Comparison of ENCODE assay signal across 5 fruit fly cellular contexts in the genomic region with DNA sequence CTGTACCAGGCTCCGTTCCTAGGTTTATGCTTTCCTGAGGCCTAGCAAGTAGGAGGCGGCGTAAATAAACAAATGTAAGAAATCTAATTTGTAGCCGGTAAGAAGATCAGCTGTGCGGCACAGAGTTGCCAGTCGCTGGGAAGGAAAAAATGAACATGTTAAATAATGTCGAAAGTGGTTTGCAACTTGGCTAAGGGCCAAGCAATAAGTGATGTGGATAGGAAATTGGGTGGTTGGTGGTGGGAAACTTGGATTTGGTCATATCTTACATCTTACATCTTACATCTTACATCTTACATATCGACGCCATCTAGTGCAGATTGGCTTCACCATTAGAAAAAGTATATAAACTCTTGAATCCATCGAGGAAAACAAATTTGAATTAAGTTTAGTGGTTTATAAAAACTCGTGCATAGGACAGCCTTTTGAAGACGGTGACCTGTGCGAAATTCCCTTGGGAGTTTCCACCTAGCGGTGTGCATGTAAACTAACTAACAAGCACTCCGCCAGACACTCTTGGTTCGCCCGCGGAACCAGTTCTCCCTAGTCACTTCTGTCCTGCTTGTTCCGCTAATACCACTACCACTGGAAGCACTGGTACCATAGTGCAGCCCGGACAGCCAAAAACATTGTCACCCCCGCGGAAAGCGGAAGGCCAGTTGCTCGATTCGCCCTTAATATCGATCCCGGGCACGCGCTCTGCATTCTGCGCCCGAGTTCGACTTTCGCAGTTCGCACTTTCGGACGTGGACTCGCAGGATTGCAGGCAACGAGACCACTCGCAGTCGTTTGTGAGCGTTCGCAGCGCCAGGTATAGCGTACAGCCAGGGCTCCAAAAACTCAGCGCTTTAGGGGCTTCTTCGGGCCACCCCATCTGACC.
TF ChIP-seq lines count a peak whose summit lies in the region.

A gene (minus strand): TSS at position 568 of the 880 bp plus-strand sequence.
A gene (plus strand): TSS at position 778 of the 880 bp plus-strand sequence.

- peak; percentile 87 to 95 for TF ChIP-seq CTCF in S2 (optimal IDR thresholded peaks at IDR 0.05; lab: Kevin White, UChicago)
- peak; percentile 95 for TF ChIP-seq CTCF in whole organism, embryonic (GFP tag; optimal IDR thresholded peaks at IDR 0.05; lab: Kevin White, UChicago)

TF ChIP-seq in whole organism, adult, 20 proteins besides CTCF, POLR2A, EP300 and RAD21:
- TF ChIP-seq Crg-1 (GFP tag; optimal IDR thresholded peaks at IDR 0.05; lab: Kevin White, UChicago) (peak; percentile 14), bab1 (GFP tag; optimal IDR thresholded peaks at IDR 0.05; lab: Kevin White, UChicago) (peak; percentile 23), toe (GFP tag; optimal IDR thresholded peaks at IDR 0.05; lab: Kevin White, UChicago) (no peak), CG14711 (tag; optimal IDR thresholded peaks at IDR 0.05; lab: Kevin White, UChicago) (peak; percentile 80), Hr96 (GFP tag; optimal IDR thresholded peaks at IDR 0.05; lab: Kevin White, UChicago) (peak; percentile 19), CG5204 (GFP tag; optimal IDR thresholded peaks at IDR 0.05; lab: Kevin White, UChicago) (no peak)

TF ChIP-seq in whole organism, embryonic, 481 proteins besides CTCF, POLR2A, EP300 and RAD21 (continues in another document):
- TF ChIP-seq Dip2 (GFP tag; IDR thresholded peaks at IDR 0.05; lab: Robert Waterston, UW) (0 out of 2 replicates have a peak, but pooled peaks have one; percentile 37), Antp (GFP tag; optimal IDR thresholded peaks at IDR 0.05; lab: Kevin White, UChicago) (no peak), sug (tag; optimal IDR thresholded peaks at IDR 0.05; lab: Kevin White, UChicago) (peak; percentile 14), Hr39 (optimal IDR thresholded peaks at IDR 0.05; lab: Kevin White, UChicago) (no peak), p53 (GFP tag; optimal IDR thresholded peaks at IDR 0.05; lab: Kevin White, UChicago) (peak; percentile 70), CG15514 (GFP tag; optimal IDR thresholded peaks at IDR 0.05; lab: Kevin White, UChicago) (peak; percentile 99), pfk (GFP tag; optimal IDR thresholded peaks at IDR 0.05; lab: Kevin White, UChicago) (no peak), stc (GFP tag; IDR thresholded peaks at IDR 0.05; lab: Robert Waterston, UW) (no peak), MBD-R2 (GFP tag; IDR thresholded peaks at IDR 0.05; lab: Robert Waterston, UW) (peak; percentile 84), Hsf (GFP tag; optimal IDR thresholded peaks at IDR 0.05; lab: Kevin White, UChicago) (no peak), CG16779 (GFP tag; IDR thresholded peaks at IDR 0.05; lab: Robert Waterston, UW) (0 out of 2 replicates have a peak, but pooled peaks have one; percentile 27), Pdp1 (GFP tag; optimal IDR thresholded peaks at IDR 0.05; lab: Kevin White, UChicago) (peak in 1 of 2 experiments; percentile 96), repo (GFP tag; optimal IDR thresholded peaks at IDR 0.05; lab: Kevin White, UChicago) (no peak), CG15601 (tag; optimal IDR thresholded peaks at IDR 0.05; lab: Kevin White, UChicago) (no peak), H15 (GFP tag; IDR thresholded peaks at IDR 0.05; lab: Robert Waterston, UW) (no peak), Dref (GFP tag; IDR thresholded peaks at IDR 0.05; lab: Robert Waterston, UW) (peak; percentile 38; the same call in 1 of the 2 replicates), trem (tag; optimal IDR thresholded peaks at IDR 0.05; lab: Kevin White, UChicago) (peak; percentile 58), CG4820 (GFP tag; optimal IDR thresholded peaks at IDR 0.05; lab: Kevin White, UChicago) (no peak), Eip74EF (GFP tag; optimal IDR thresholded peaks at IDR 0.05; lab: Kevin White, UChicago) (no peak), Ets65A (GFP tag; lab: Kevin White, UChicago) (peak; percentile 81), pzg (GFP tag; optimal IDR thresholded peaks at IDR 0.05; lab: Kevin White, UChicago) (peak; percentile 83), amos (GFP tag; IDR thresholded peaks at IDR 0.05; lab: Robert Waterston, UW; ENCODE audit: partially characterized antibody) (peak; percentile 63), grau (tag; optimal IDR thresholded peaks at IDR 0.05; lab: Kevin White, UChicago) (no peak), Awh (GFP tag; IDR thresholded peaks at IDR 0.05; lab: Robert Waterston, UW) (no peak)

TF ChIP-seq in whole organism, prepupa, 60 proteins besides CTCF, POLR2A, EP300 and RAD21:
- TF ChIP-seq CG6808 (GFP tag; optimal IDR thresholded peaks at IDR 0.05; lab: Kevin White, UChicago) (peak; percentile 40), Eip78C (GFP tag; lab: Kevin White, UChicago) (peak; percentile 40), eg (GFP tag; IDR thresholded peaks at IDR 0.05; lab: Robert Waterston, UW) (0 out of 3 replicates have a peak, but pooled peaks have one; percentile 30), Gug (GFP tag; IDR thresholded peaks at IDR 0.05; lab: Robert Waterston, UW) (no peak)

TF ChIP-seq in whole organism, wandering third instar larva, 38 proteins besides CTCF, POLR2A, EP300 and RAD21:
- TF ChIP-seq br (GFP tag; optimal IDR thresholded peaks at IDR 0.05; lab: Kevin White, UChicago) (no peak), sage (GFP tag; optimal IDR thresholded peaks at IDR 0.05; lab: Kevin White, UChicago) (no peak), Vsx2 (GFP tag; optimal IDR thresholded peaks at IDR 0.05; lab: Kevin White, UChicago; ENCODE audit: partially characterized antibody) (no peak), h (GFP tag; optimal IDR thresholded peaks at IDR 0.05; lab: Kevin White, UChicago) (no peak), HLH106 (tag; optimal IDR thresholded peaks at IDR 0.05; lab: Kevin White, UChicago) (no peak), Dfd (GFP tag; optimal IDR thresholded peaks at IDR 0.05; lab: Kevin White, UChicago) (no peak), rgr (GFP tag; optimal IDR thresholded peaks at IDR 0.05; lab: Kevin White, UChicago) (peak; percentile 6), usp (GFP tag; optimal IDR thresholded peaks at IDR 0.05; lab: Kevin White, UChicago) (no peak), Hnf4 (GFP tag; optimal IDR thresholded peaks at IDR 0.05; lab: Kevin White, UChicago) (no peak), Myc (optimal IDR thresholded peaks at IDR 0.05; lab: Kevin White, UChicago) (peak; percentile 46), dmrt93B (GFP tag; optimal IDR thresholded peaks at IDR 0.05; lab: Kevin White, UChicago) (no peak), Dif (GFP tag; optimal IDR thresholded peaks at IDR 0.05; lab: Kevin White, UChicago; ENCODE audit: partially characterized antibody) (no peak)
